Worm (Caenorhabditis elegans) whole organism, young adult: ENCODE data around the gene nhr-99.

Source experiments
- B0019.2 ChIP-seq: fragments of 200-800 bp; sonication (Bioruptor generic); conservative IDR thresholded peaks from 2 replicates; pipeline ENCODE4 v1.3.6; 2022; ENCODE audit warnings: missing genetic modification reagents, missing genetic modification characterization, missing compliant biosample characterization
- B0261.1 ChIP-seq: sonication (generic microtip); optimal IDR thresholded peaks from 2 replicates; lab custom pipeline; 2016; ENCODE audit warnings: mild to moderate bottlenecking, missing genetic modification characterization, moderate library complexity, missing compliant biosample characterization
- C17E4.6 ChIP-seq: fragments of 200-800 bp; sonication (Bioruptor generic); IDR thresholded peaks from 2 replicates; pipeline ENCODE4 v1.3.6; 2022; ENCODE audit warnings: missing genetic modification reagents, missing genetic modification characterization, missing compliant biosample characterization
- F10E7.11 ChIP-seq: sonication (generic microtip); optimal IDR thresholded peaks from 2 replicates; lab custom pipeline; 2017; ENCODE audit warnings: mild to moderate bottlenecking, missing genetic modification characterization, moderate library complexity, missing compliant biosample characterization
- F37B4.10 ChIP-seq: fragments of 200-800 bp; sonication (Bioruptor generic); IDR thresholded peaks from 2 replicates; pipeline ENCODE4 v1.3.6; 2022; ENCODE audit warnings: missing genetic modification characterization, missing compliant biosample characterization
- F52B5.7 ChIP-seq: sonication (generic microtip); optimal IDR thresholded peaks from 2 replicates; lab custom pipeline; 2016; ENCODE audit warnings: mild to moderate bottlenecking, missing genetic modification characterization, missing compliant biosample characterization
- F55B11.4 ChIP-seq: sonication (generic microtip); optimal IDR thresholded peaks from 2 replicates; lab custom pipeline; 2016; ENCODE audit warnings: missing compliant biosample characterization, missing genetic modification characterization, borderline replicate concordance; ENCODE audit not compliant: insufficient read depth
- Y95B8A.8 ChIP-seq: fragments of 200-800 bp; sonication (Bioruptor generic); IDR thresholded peaks from 2 replicates; pipeline ENCODE4 v1.3.6; 2022; ENCODE audit warnings: missing genetic modification reagents, missing genetic modification characterization, missing compliant biosample characterization
- akir-1 ChIP-seq: fragments of 200-800 bp; sonication (Bioruptor generic); optimal IDR thresholded peaks from 2 replicates; lab custom pipeline; 2018; ENCODE audit warnings: mild to moderate bottlenecking, missing genetic modification characterization, moderate library complexity, missing compliant biosample characterization
- attf-3 ChIP-seq: fragments of 200-800 bp; sonication (Bioruptor generic); conservative IDR thresholded peaks from 2 replicates; pipeline ENCODE4 v1.3.6; 2022; ENCODE audit warnings: missing genetic modification reagents, missing genetic modification characterization, missing compliant biosample characterization
- ceh-100 ChIP-seq: fragments of 200-800 bp; sonication (Bioruptor generic); IDR thresholded peaks from 2 replicates; pipeline ENCODE4 v1.3.6; 2022; ENCODE audit warnings: missing genetic modification reagents, missing genetic modification characterization, missing compliant biosample characterization
- ceh-40 ChIP-seq: fragments of 200-800 bp; sonication (Bioruptor generic); IDR thresholded peaks from 2 replicates; pipeline ENCODE4 v1.3.6; 2022; ENCODE audit warnings: missing genetic modification characterization, missing compliant biosample characterization
- chd-7 ChIP-seq: sonication (generic microtip); optimal IDR thresholded peaks from 2 replicates; lab custom pipeline; 2016; ENCODE audit warnings: mild to moderate bottlenecking, missing genetic modification characterization, moderate library complexity, missing compliant biosample characterization
- ekl-4 ChIP-seq: fragments of 200-800 bp; sonication (Bioruptor generic); IDR thresholded peaks from 2 replicates; pipeline ENCODE4 v1.3.6; 2022; ENCODE audit warnings: missing genetic modification reagents, missing genetic modification characterization, missing compliant biosample characterization
- hlh-26 ChIP-seq: fragments of 200-800 bp; sonication (Bioruptor generic); conservative IDR thresholded peaks from 2 replicates; pipeline ENCODE4 v1.3.6; 2022; ENCODE audit warnings: missing genetic modification reagents, missing genetic modification characterization, missing compliant biosample characterization
- hmg-1.2 ChIP-seq: fragments of 200-800 bp; sonication (Bioruptor generic); IDR thresholded peaks from 2 replicates; pipeline ENCODE4 v1.3.6; 2022; ENCODE audit warnings: missing genetic modification reagents, missing genetic modification characterization, missing compliant biosample characterization
- lag-1 ChIP-seq: fragments of 200-800 bp; sonication (Bioruptor generic); IDR thresholded peaks from 2 replicates; pipeline ENCODE4 v1.3.6; 2022; ENCODE audit warnings: missing genetic modification reagents, missing genetic modification characterization, missing compliant biosample characterization
- lin-35 ChIP-seq, 3 experiments: fragments of 150-350 bp in 2 of 3; sonication (generic microtip) in 1 of 3; optimal IDR thresholded peaks; 2 replicates each; lab custom pipeline; 2014 to 2018; ENCODE audit warnings: missing biosample characterization in 3 of 3, missing genetic modification characterization in 3 of 3, missing genetic modification reagents in 3 of 3
- lsy-27 ChIP-seq: sonication (generic microtip); optimal IDR thresholded peaks from 2 replicates; lab custom pipeline; 2017; ENCODE audit warnings: missing genetic modification characterization, mild to moderate bottlenecking, missing compliant biosample characterization, antibody characterized with exemption, missing genotype, borderline replicate concordance; ENCODE audit not compliant: insufficient read depth
- madf-10 ChIP-seq: sonication (generic microtip); optimal IDR thresholded peaks from 2 replicates; lab custom pipeline; 2016; ENCODE audit warnings: mild to moderate bottlenecking, missing genetic modification characterization, missing compliant biosample characterization
- madf-6 ChIP-seq: fragments of 200-800 bp; sonication (Bioruptor generic); IDR thresholded peaks from 2 replicates; pipeline ENCODE4 v1.3.6; 2022; ENCODE audit warnings: missing genetic modification reagents, missing genetic modification characterization, missing compliant biosample characterization
- mel-28 ChIP-seq: sonication (generic microtip); optimal IDR thresholded peaks from 2 replicates; lab custom pipeline; 2016; ENCODE audit warnings: borderline replicate concordance, mild to moderate bottlenecking, missing genetic modification characterization, missing compliant biosample characterization
- mes-4 ChIP-seq: sonication (generic microtip); optimal IDR thresholded peaks from 2 replicates; lab custom pipeline; 2016; ENCODE audit warnings: missing genotype, missing genetic modification characterization, missing compliant biosample characterization
- mxl-1 ChIP-seq: sonication (generic microtip); optimal IDR thresholded peaks from 2 replicates; lab custom pipeline; 2016; ENCODE audit warnings: missing genetic modification characterization, missing compliant biosample characterization
- nfya-2 ChIP-seq: fragments of 200-800 bp; sonication (Bioruptor generic); IDR thresholded peaks from 2 replicates; pipeline ENCODE4 v1.3.6; 2022; ENCODE audit warnings: missing genetic modification reagents, missing genetic modification characterization, missing compliant biosample characterization
- nfyb-1 ChIP-seq: fragments of 200-800 bp; sonication (Bioruptor generic); IDR thresholded peaks from 2 replicates; pipeline ENCODE4 v1.3.6; 2022; ENCODE audit warnings: missing genetic modification reagents, missing genetic modification characterization, missing compliant biosample characterization
- nhr-120 ChIP-seq: fragments of 200-800 bp; sonication (Bioruptor generic); IDR thresholded peaks from 2 replicates; pipeline ENCODE4 v1.3.6; 2022; ENCODE audit warnings: missing genetic modification characterization, missing compliant biosample characterization
- nhr-27 ChIP-seq: fragments of 200-800 bp; sonication (Bioruptor generic); optimal IDR thresholded peaks from 2 replicates; lab custom pipeline; 2018; ENCODE audit warnings: mild to moderate bottlenecking, missing genetic modification characterization, moderate library complexity, missing compliant biosample characterization
- rcor-1 ChIP-seq: fragments of 200-800 bp; sonication (Bioruptor generic); IDR thresholded peaks from 2 replicates; pipeline ENCODE4 v1.3.6; 2022; ENCODE audit warnings: missing genetic modification reagents, missing genetic modification characterization, missing compliant biosample characterization
- rec-8 ChIP-seq, 2 experiments: sonication (generic microtip); optimal IDR thresholded peaks; 2 replicates each; lab custom pipeline; 2016; ENCODE audit warnings: mild to moderate bottlenecking in 2 of 2, missing genetic modification characterization in 2 of 2, missing genetic modification reagents in 2 of 2, missing genotype in 2 of 2, missing biosample characterization in 1 of 2, missing compliant biosample characterization in 1 of 2, moderate library complexity in 1 of 2
- rpc-1 ChIP-seq, 2 experiments: fragments of 150-350 bp in 1 of 2; sonication (generic microtip) in 1 of 2; optimal IDR thresholded peaks; 2 replicates each; lab custom pipeline; 2014 to 2018; ENCODE audit warnings: missing biosample characterization in 1 of 2, missing genetic modification characterization in 1 of 2, missing genetic modification reagents in 1 of 2, missing genotype in 1 of 2
- sea-2 ChIP-seq: fragments of 200-800 bp; sonication (Bioruptor generic); IDR thresholded peaks from 2 replicates; pipeline ENCODE4 v1.3.6; 2022; ENCODE audit warnings: missing genetic modification characterization, missing compliant biosample characterization
- snpc-4 ChIP-seq, 5 experiments: fragments of 150-350 bp in 1 of 5; sonication (generic microtip) in 4 of 5; optimal IDR thresholded peaks; 2 replicates each; lab custom pipeline; 2014 to 2018; ENCODE audit warnings: missing genetic modification characterization in 5 of 5, missing biosample characterization in 3 of 5, antibody characterized with exemption in 2 of 5, mild to moderate bottlenecking in 2 of 5, missing compliant biosample characterization in 2 of 5, missing genotype in 2 of 5, moderate library complexity in 2 of 5, missing genetic modification reagents in 1 of 5
- unc-130 ChIP-seq: sonication (generic microtip); optimal IDR thresholded peaks from 2 replicates; lab custom pipeline; 2016; ENCODE audit warnings: missing genetic modification reagents, missing genetic modification characterization, missing compliant biosample characterization
- zfh-2 ChIP-seq: fragments of 200-800 bp; sonication (Bioruptor generic); conservative IDR thresholded peaks from 2 replicates; pipeline ENCODE4 v1.3.6; 2022; ENCODE audit warnings: missing genetic modification reagents, missing genetic modification characterization, missing compliant biosample characterization
- ztf-26 ChIP-seq: sonication (generic microtip); optimal IDR thresholded peaks from 2 replicates; lab custom pipeline; 2017; ENCODE audit warnings: missing genetic modification characterization, missing compliant biosample characterization

Gene nhr-99

DNA sequence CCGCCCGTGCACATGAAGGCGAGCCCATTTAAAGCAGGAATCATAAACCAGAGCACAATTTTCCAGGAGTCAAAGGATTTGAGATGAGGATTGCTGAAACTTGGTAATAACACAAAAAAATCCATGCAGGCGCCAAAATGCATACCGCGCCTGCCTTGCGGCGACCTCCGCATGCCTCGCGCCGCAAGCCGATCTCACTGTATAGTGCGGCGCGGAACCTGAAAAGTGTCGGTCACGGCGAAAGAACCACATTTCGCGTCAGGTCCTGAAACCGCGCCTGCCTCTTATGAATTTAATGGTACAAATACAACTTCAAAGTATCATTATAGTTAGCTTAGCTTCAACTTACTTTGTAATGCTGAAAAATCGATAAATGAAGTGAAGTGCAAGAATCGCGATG, 26.0 kb downstream of the nhr-99 start:
- no peak for TF ChIP-seq hmg-1.2 (GFP tag; lab: Robert Waterston, UW)
- TF ChIP-seq F10E7.11 (tag; lab: Kevin White, UChicago): no peak
- TF ChIP-seq snpc-4 (GFP tag; optimal IDR thresholded peaks at IDR 0.05; lab: Kevin White, UChicago): no peak
- TF ChIP-seq snpc-4 (tag; optimal IDR thresholded peaks at IDR 0.05; lab: Kevin White, UChicago): peak in 1 of 4 experiments; percentile 1
- TF ChIP-seq lag-1: no peak
- TF ChIP-seq zfh-2 (GFP tag; lab: Robert Waterston, UW): peak; percentile 73
- TF ChIP-seq attf-3 (GFP tag; lab: Robert Waterston, UW): no peak
- TF ChIP-seq nfyb-1 (GFP tag; lab: Robert Waterston, UW): no peak
- no peak for TF ChIP-seq sea-2 (GFP tag; lab: Robert Waterston, UW)
- TF ChIP-seq, all 124 proteins: peak for 2

ce11 chrV:501230-501629, 26.7 kb downstream of the nhr-99 start, which contains the start of gene str-256:
Gene str-256, minus strand, starts transcription at chrV:501330.
- TF ChIP-seq rcor-1 (GFP tag; lab: Robert Waterston, UW) (no peak), rpc-1 (optimal IDR thresholded peaks at IDR 0.05; lab: Kevin White, UChicago) (no peak), rpc-1 (tag; optimal IDR thresholded peaks at IDR 0.05; lab: Kevin White, UChicago) (no peak), ceh-40 (no peak), unc-130 (GFP tag; lab: Kevin White, UChicago) (no peak), Y95B8A.8 (GFP tag; lab: Robert Waterston, UW) (no peak), madf-6 (GFP tag; lab: Robert Waterston, UW) (no peak), ekl-4 (GFP tag; lab: Robert Waterston, UW) (no peak), rec-8 (tag; optimal IDR thresholded peaks at IDR 0.05; lab: Kevin White, UChicago) (no peak), nfyb-1 (GFP tag; lab: Robert Waterston, UW) (no peak), B0019.2 (GFP tag; lab: Robert Waterston, UW) (no peak), hlh-26 (GFP tag; lab: Robert Waterston, UW) (no peak), akir-1 (GFP tag; lab: Kevin White, UChicago) (no peak), lsy-27 (tag; lab: Kevin White, UChicago) (no peak), nhr-27 (tag; lab: Kevin White, UChicago) (no peak), madf-10 (tag; lab: Kevin White, UChicago) (no peak), nfya-2 (GFP tag; lab: Robert Waterston, UW) (no peak), mxl-1 (tag; lab: Kevin White, UChicago) (no peak), lin-35 (GFP tag; optimal IDR thresholded peaks at IDR 0.05; lab: Kevin White, UChicago) (no peak), B0261.1 (tag; lab: Kevin White, UChicago) (no peak), F55B11.4 (tag; lab: Kevin White, UChicago) (no peak)

- TF ChIP-seq F52B5.7 (tag; lab: Kevin White, UChicago): no peak
- no peak for TF ChIP-seq ztf-26 (tag; lab: Kevin White, UChicago)
- no peak for TF ChIP-seq mel-28 (tag; lab: Kevin White, UChicago)
- TF ChIP-seq lag-1: no peak
- no peak for TF ChIP-seq C17E4.6
- TF ChIP-seq chd-7 (tag; lab: Kevin White, UChicago): no peak
- TF ChIP-seq mes-4 (tag; lab: Kevin White, UChicago): no peak
- no peak for TF ChIP-seq ceh-100 (GFP tag; lab: Robert Waterston, UW)
- TF ChIP-seq F37B4.10 (GFP tag; lab: Robert Waterston, UW): no peak
- TF ChIP-seq nhr-120: no peak
These were observed 28.3 kb downstream of the nhr-99 start, which contains the start of gene T01G6.10 for ce11 chrV:502803-503273. Gene T01G6.10, minus strand, starts transcription at chrV:503223.
